Fruit fly (Drosophila melanogaster) whole organism, embryonic: ENCODE data around the gene SkpE.
A peak's percentile ranks its signal among the peaks of the same experiment; 100 is the strongest.

Experiments
- Ada2b ChIP-seq: fragments of 200-800 bp; sonication (Bioruptor generic); IDR thresholded peaks from 2 replicates; pipeline ENCODE4 v1.3.6; 2022; ENCODE audit warnings: missing biosample characterization, missing genetic modification characterization
- Awh ChIP-seq: fragments of 200-800 bp; sonication (Bioruptor generic); IDR thresholded peaks from 2 replicates; pipeline ENCODE4, ENCODE4 v1.3.6; 2022; ENCODE audit warnings: missing biosample characterization, missing genetic modification characterization
- C15 ChIP-seq: fragments of 200-800 bp; sonication (Bioruptor generic); IDR thresholded peaks from 3 replicates; pipeline ENCODE4 v1.3.6; 2022; ENCODE audit warnings: missing biosample characterization, missing genetic modification characterization
- CG10209 ChIP-seq: fragments of 200-800 bp; sonication (Bioruptor generic); optimal IDR thresholded peaks from 3 replicates; lab custom pipeline; 2017; ENCODE audit warnings: missing biosample characterization, mild to moderate bottlenecking, missing genetic modification characterization, missing genetic modification reagents
- CG10959 ChIP-seq: fragments of 200-800 bp; sonication (Bioruptor generic); IDR thresholded peaks from 2 replicates; pipeline ENCODE4 v1.3.6; 2022; ENCODE audit warnings: missing biosample characterization, missing genetic modification characterization
- CG10979 ChIP-seq: fragments of 200-800 bp; sonication (Bioruptor generic); optimal IDR thresholded peaks from 2 replicates; lab custom pipeline; 2018; ENCODE audit warnings: missing biosample characterization, mild to moderate bottlenecking, missing genetic modification characterization, moderate library complexity
- CG12236 ChIP-seq: fragments of 200-800 bp; sonication (Bioruptor generic); optimal IDR thresholded peaks from 2 replicates; lab custom pipeline; 2016; ENCODE audit warnings: missing biosample characterization, missing genetic modification characterization
- CG15011 ChIP-seq: fragments of 200-800 bp; sonication (Bioruptor generic); optimal IDR thresholded peaks from 3 replicates; lab custom pipeline; 2018; ENCODE audit warnings: missing biosample characterization, mild to moderate bottlenecking, missing genetic modification characterization
- CG17359 ChIP-seq: fragments of 200-800 bp; sonication (Bioruptor generic); optimal IDR thresholded peaks from 3 replicates; lab custom pipeline; 2018; ENCODE audit warnings: missing biosample characterization, mild to moderate bottlenecking, missing genetic modification characterization, moderate library complexity
- CG17385 ChIP-seq: fragments of 200-800 bp; sonication (Bioruptor generic); optimal IDR thresholded peaks from 3 replicates; lab custom pipeline; 2018; ENCODE audit warnings: missing biosample characterization, mild to moderate bottlenecking, missing genetic modification characterization
- CG2202 ChIP-seq: fragments of 200-800 bp; sonication (Bioruptor generic); optimal IDR thresholded peaks from 2 replicates; lab custom pipeline; 2018; ENCODE audit warnings: missing biosample characterization, mild to moderate bottlenecking, missing genetic modification characterization
- CG30403 ChIP-seq: fragments of 200-800 bp; sonication (Bioruptor generic); optimal IDR thresholded peaks from 3 replicates; lab custom pipeline; 2016; ENCODE audit warnings: missing biosample characterization, missing genetic modification characterization
- CG3281 ChIP-seq: fragments of 200-800 bp; sonication (Bioruptor generic); optimal IDR thresholded peaks from 3 replicates; lab custom pipeline; 2017; ENCODE audit warnings: missing biosample characterization, mild to moderate bottlenecking, missing genetic modification characterization
- CG34376 ChIP-seq: fragments of 200-800 bp; sonication (Bioruptor generic); optimal IDR thresholded peaks from 2 replicates; lab custom pipeline; 2018; ENCODE audit warnings: missing biosample characterization, mild to moderate bottlenecking, missing genetic modification characterization
- CG4617 ChIP-seq: fragments of 200-800 bp; sonication (Bioruptor generic); optimal IDR thresholded peaks from 3 replicates; lab custom pipeline; 2016; ENCODE audit warnings: missing biosample characterization, missing genetic modification characterization, borderline replicate concordance
- CG5953 ChIP-seq: fragments of 200-800 bp; sonication (Bioruptor generic); IDR thresholded peaks from 2 replicates; pipeline ENCODE4 v1.3.6; 2022; ENCODE audit warnings: missing biosample characterization, missing genetic modification characterization
- CG6175 ChIP-seq: fragments of 200-800 bp; sonication (Bioruptor generic); IDR thresholded peaks from 3 replicates; pipeline ENCODE4 v1.3.6; 2022; ENCODE audit warnings: missing biosample characterization, missing genetic modification characterization
- CG6854 ChIP-seq: fragments of 200-800 bp; sonication (Bioruptor generic); optimal IDR thresholded peaks from 3 replicates; lab custom pipeline; 2017; ENCODE audit warnings: missing biosample characterization, mild to moderate bottlenecking, missing genetic modification characterization
- CG7372 ChIP-seq: fragments of 200-800 bp; sonication (Bioruptor generic); IDR thresholded peaks from 2 replicates; pipeline ENCODE4 v1.3.6; 2022; ENCODE audit warnings: missing biosample characterization, missing genetic modification characterization
- CG7963 ChIP-seq: fragments of 200-800 bp; sonication (Bioruptor generic); IDR thresholded peaks from 3 replicates; pipeline ENCODE4 v1.3.6; 2022; ENCODE audit warnings: missing biosample characterization, missing genetic modification characterization; ENCODE audit not compliant: partially characterized antibody
- CG7987 ChIP-seq: fragments of 200-800 bp; sonication (Bioruptor generic); optimal IDR thresholded peaks from 2 replicates; lab custom pipeline; 2018; ENCODE audit warnings: missing biosample characterization, mild to moderate bottlenecking, missing genetic modification characterization, moderate library complexity
- CG8359 ChIP-seq: fragments of 200-800 bp; sonication (Bioruptor generic); optimal IDR thresholded peaks from 2 replicates; lab custom pipeline; 2017; ENCODE audit warnings: missing biosample characterization, mild to moderate bottlenecking, missing genetic modification characterization, borderline replicate concordance
- CG9876 ChIP-seq: fragments of 200-800 bp; sonication (Bioruptor generic); optimal IDR thresholded peaks from 2 replicates; lab custom pipeline; 2016; ENCODE audit warnings: missing biosample characterization, missing genetic modification characterization
- Dbx ChIP-seq: fragments of 200-800 bp; sonication (Bioruptor generic); IDR thresholded peaks from 3 replicates; pipeline ENCODE4 v1.3.6; 2022; ENCODE audit warnings: missing biosample characterization, missing genetic modification characterization
- Dek ChIP-seq: fragments of 200-800 bp; sonication (Bioruptor generic); optimal IDR thresholded peaks from 3 replicates; lab custom pipeline; 2019; ENCODE audit warnings: missing biosample characterization, mild to moderate bottlenecking, missing genetic modification characterization, moderate library complexity
- Dll ChIP-seq: fragments of 200-800 bp; sonication (Bioruptor generic); IDR thresholded peaks from 4 replicates; pipeline ENCODE4 v1.3.6; 2022; ENCODE audit warnings: missing biosample characterization, missing genetic modification characterization; ENCODE audit not compliant: partially characterized antibody
- Elba2 ChIP-seq: fragments of 200-800 bp; sonication (Bioruptor generic); optimal IDR thresholded peaks from 3 replicates; lab custom pipeline; 2016; ENCODE audit warnings: missing biosample characterization, missing genetic modification characterization
- Nf-YB ChIP-seq: fragments of 200-800 bp; sonication (Bioruptor generic); optimal IDR thresholded peaks from 3 replicates; lab custom pipeline; 2019; ENCODE audit warnings: missing biosample characterization, mild to moderate bottlenecking, missing genetic modification characterization, moderate library complexity
- Opbp ChIP-seq: fragments of 200-800 bp; sonication (Bioruptor generic); IDR thresholded peaks from 3 replicates; pipeline ENCODE4 v1.3.6; 2022; ENCODE audit warnings: missing biosample characterization, missing genetic modification characterization; ENCODE audit not compliant: partially characterized antibody
- Xrp1 ChIP-seq: fragments of 200-800 bp; sonication (Bioruptor generic); IDR thresholded peaks from 2 replicates; pipeline ENCODE4 v1.3.6; 2022; ENCODE audit warnings: missing biosample characterization, missing genetic modification characterization
- abd-A ChIP-seq: fragments of 200-800 bp; sonication (Bioruptor generic); optimal IDR thresholded peaks from 3 replicates; lab custom pipeline; 2019; ENCODE audit warnings: missing biosample characterization, mild to moderate bottlenecking, missing genetic modification characterization, moderate library complexity
- az2 ChIP-seq: fragments of 200-800 bp; sonication (Bioruptor generic); optimal IDR thresholded peaks from 3 replicates; lab custom pipeline; 2016; ENCODE audit warnings: missing biosample characterization, missing genetic modification characterization
- bigmax ChIP-seq: fragments of 200-800 bp; sonication (Bioruptor generic); optimal IDR thresholded peaks from 2 replicates; lab custom pipeline; 2018; ENCODE audit warnings: missing biosample characterization, mild to moderate bottlenecking, missing genetic modification characterization
- croc ChIP-seq: fragments of 200-800 bp; sonication (Bioruptor generic); conservative IDR thresholded peaks from 3 replicates; pipeline ENCODE4 v1.3.6; 2022; ENCODE audit warnings: missing biosample characterization, missing genetic modification characterization
- dpn ChIP-seq, 2 experiments: fragments of 200-800 bp; sonication (Bioruptor generic); optimal IDR thresholded peaks; 3 replicates each; lab custom pipeline; 2016; ENCODE audit warnings: missing biosample characterization in 2 of 2, missing genetic modification characterization in 2 of 2
- emc ChIP-seq: fragments of 200-800 bp; sonication (Bioruptor generic); optimal IDR thresholded peaks from 2 replicates; lab custom pipeline; 2016; ENCODE audit warnings: missing biosample characterization, missing genetic modification characterization
- fru ChIP-seq: fragments of >200 bp; optimal IDR thresholded peaks from 2 replicates; lab custom pipeline; 2017
- gfzf ChIP-seq: fragments of 200-800 bp; sonication (Bioruptor generic); optimal IDR thresholded peaks from 2 replicates; lab custom pipeline; 2016; ENCODE audit warnings: missing biosample characterization, mild to moderate bottlenecking, missing genetic modification characterization, moderate library complexity
- gt ChIP-seq: fragments of 200-800 bp; sonication (Bioruptor generic); IDR thresholded peaks from 2 replicates; pipeline ENCODE4 v1.3.6; 2022; ENCODE audit warnings: missing biosample characterization, missing genetic modification characterization
- jing ChIP-seq: fragments of 200-800 bp; sonication (Bioruptor generic); optimal IDR thresholded peaks from 2 replicates; lab custom pipeline; 2018; ENCODE audit warnings: missing biosample characterization, mild to moderate bottlenecking, missing genetic modification characterization
- kay ChIP-seq: fragments of 200-800 bp; sonication (Bioruptor generic); optimal IDR thresholded peaks from 2 replicates; lab custom pipeline; 2016; ENCODE audit warnings: missing biosample characterization, missing genetic modification characterization
- mam ChIP-seq: fragments of 200-800 bp; sonication (Bioruptor generic); optimal IDR thresholded peaks from 3 replicates; lab custom pipeline; 2016; ENCODE audit warnings: missing biosample characterization, missing genetic modification characterization
- pho ChIP-seq: fragments of 200-800 bp; sonication (Bioruptor generic); optimal IDR thresholded peaks from 2 replicates; lab custom pipeline; 2016; ENCODE audit warnings: missing biosample characterization, missing genetic modification characterization
- pita ChIP-seq: fragments of 200-800 bp; sonication (Bioruptor generic); optimal IDR thresholded peaks from 2 replicates; lab custom pipeline; 2017; ENCODE audit warnings: missing biosample characterization, mild to moderate bottlenecking, missing genetic modification characterization
- salm ChIP-seq: fragments of 200-800 bp; sonication (Bioruptor generic); optimal IDR thresholded peaks from 2 replicates; lab custom pipeline; 2018; ENCODE audit warnings: missing biosample characterization, mild to moderate bottlenecking, missing genetic modification characterization
- sens-2 ChIP-seq: fragments of 200-800 bp; sonication (Bioruptor generic); IDR thresholded peaks from 2 replicates; pipeline ENCODE4 v1.3.6; 2022; ENCODE audit warnings: missing biosample characterization, missing genetic modification characterization
- slou ChIP-seq: fragments of 200-800 bp; sonication (Bioruptor generic); optimal IDR thresholded peaks from 3 replicates; lab custom pipeline; 2016; ENCODE audit warnings: missing biosample characterization, missing genetic modification characterization
- tio ChIP-seq: fragments of 200-800 bp; sonication (Bioruptor generic); optimal IDR thresholded peaks from 2 replicates; lab custom pipeline; 2017; ENCODE audit warnings: missing biosample characterization, missing genetic modification characterization, inconsistent platforms
- unpg ChIP-seq: fragments of 200-800 bp; sonication (Bioruptor generic); optimal IDR thresholded peaks from 3 replicates; lab custom pipeline; 2018; ENCODE audit warnings: missing biosample characterization, mild to moderate bottlenecking, missing genetic modification characterization, moderate library complexity
- vfl ChIP-seq: fragments of 200-800 bp; sonication (Bioruptor generic); optimal IDR thresholded peaks from 2 replicates; lab custom pipeline; 2016; ENCODE audit warnings: missing biosample characterization, missing genetic modification characterization

SkpE gene

DNA sequence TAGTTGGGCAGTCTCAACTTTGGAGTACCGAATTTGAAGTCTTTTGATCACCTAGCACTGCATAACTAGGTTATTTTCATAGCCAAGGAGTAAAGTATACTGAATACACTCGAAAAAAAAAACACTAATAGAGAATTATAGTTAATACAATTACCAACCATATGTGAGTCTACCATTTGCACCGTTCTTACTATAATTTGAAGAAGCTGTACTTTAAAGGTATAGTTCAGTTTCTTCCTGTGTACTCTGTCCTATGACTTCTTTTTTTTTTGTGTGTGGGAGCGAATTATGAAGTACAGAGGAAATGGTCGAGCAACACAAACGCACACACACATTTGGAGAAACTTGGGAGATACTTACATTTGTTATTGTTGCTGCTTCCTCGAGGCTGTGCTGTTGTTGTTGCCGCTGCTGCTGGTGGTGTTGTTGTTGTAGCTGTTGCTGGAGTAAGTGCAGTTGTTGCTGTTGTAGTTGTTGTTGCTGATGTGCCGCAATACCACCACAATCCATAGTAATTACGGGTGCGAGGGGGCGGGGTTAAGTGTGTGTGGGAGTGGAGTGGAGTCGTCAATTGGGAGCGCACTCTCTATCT is 26.7 kb upstream of the SkpE start (continued):
- TF ChIP-seq CG4617 (GFP tag; lab: Kevin White, UChicago), result peak; percentile 81
- TF ChIP-seq CG2202, result peak; percentile 88
- peak; percentile 86 for TF ChIP-seq Ada2b (GFP tag; lab: Robert Waterston, UW)
- peak; percentile 83 for TF ChIP-seq sens-2 (GFP tag; lab: Robert Waterston, UW)
- peak; percentile 85 for TF ChIP-seq salm (tag; lab: Kevin White, UChicago)
- peak; percentile 82 for TF ChIP-seq Elba2
- TF ChIP-seq CG8359, result peak; percentile 81
- peak; percentile 80 for TF ChIP-seq kay
- TF ChIP-seq Dek (tag; lab: Kevin White, UChicago), result peak; percentile 78
- TF ChIP-seq pita (GFP tag; lab: Kevin White, UChicago), result no peak
- peak; percentile 95 for TF ChIP-seq CG17359 (tag; lab: Kevin White, UChicago)
- TF ChIP-seq Dll (GFP tag; lab: Robert Waterston, UW), result no peak
- TF ChIP-seq dpn (GFP tag; optimal IDR thresholded peaks at IDR 0.05; lab: Kevin White, UChicago), result peak; percentile 89 to 91
- no peak for TF ChIP-seq jing (GFP tag; lab: Kevin White, UChicago)
- TF ChIP-seq CG30403 (GFP tag; lab: Kevin White, UChicago), result peak; percentile 93
- peak; percentile 90 for TF ChIP-seq croc (GFP tag; lab: Robert Waterston, UW)
- peak; percentile 28; the same call in 1 of the 3 replicates for TF ChIP-seq CG6175 (GFP tag; lab: Robert Waterston, UW)
- TF ChIP-seq abd-A (tag; lab: Kevin White, UChicago), result no peak
- TF ChIP-seq CG12236 (GFP tag; lab: Kevin White, UChicago), result peak; percentile 91
- TF ChIP-seq CG7963 (GFP tag; lab: Robert Waterston, UW), result no peak
- peak; percentile 66 for TF ChIP-seq emc
- TF ChIP-seq gfzf (GFP tag; lab: Kevin White, UChicago), result no peak
- TF ChIP-seq CG7987 (GFP tag; lab: Kevin White, UChicago), result peak; percentile 43
- TF ChIP-seq Opbp, result no peak
- TF ChIP-seq CG3281, result peak; percentile 63
- peak; percentile 47 for TF ChIP-seq vfl (GFP tag; lab: Kevin White, UChicago)
- peak; percentile 72 for TF ChIP-seq Nf-YB (GFP tag; lab: Kevin White, UChicago)
- peak; percentile 85 for TF ChIP-seq Awh (GFP tag; lab: Robert Waterston, UW)
- TF ChIP-seq CG17385 (GFP tag; lab: Kevin White, UChicago), result peak; percentile 84
- peak; percentile 85 for TF ChIP-seq CG5953 (GFP tag; lab: Robert Waterston, UW)
- peak; percentile 97 for TF ChIP-seq CG10979 (tag; lab: Kevin White, UChicago)
- TF ChIP-seq CG6854 (GFP tag; lab: Kevin White, UChicago), result peak; percentile 51
- TF ChIP-seq CG9876, result peak; percentile 81
- TF ChIP-seq CG10209 (GFP tag; lab: Kevin White, UChicago), result peak; percentile 92
- TF ChIP-seq gt (GFP tag; lab: Robert Waterston, UW), result peak; percentile 71; the same call in 1 of the 2 replicates
- no peak for TF ChIP-seq fru (lab: Kevin White, UChicago)
- TF ChIP-seq mam (GFP tag; lab: Kevin White, UChicago), result peak; percentile 83
- no peak for TF ChIP-seq Dbx
- peak; percentile 94 for TF ChIP-seq CG10959
- peak; percentile 69 for TF ChIP-seq CG7372
- TF ChIP-seq bigmax (GFP tag; lab: Kevin White, UChicago), result no peak
- peak; percentile 96 for TF ChIP-seq az2
- no peak for TF ChIP-seq tio
- TF ChIP-seq CG34376 (GFP tag; lab: Kevin White, UChicago), result no peak
- TF ChIP-seq pho, result peak; percentile 65
- peak; percentile 95 for TF ChIP-seq Xrp1
- TF ChIP-seq slou (GFP tag; lab: Kevin White, UChicago), result peak; percentile 71
- no peak; the same call in 2 of the 3 replicates for TF ChIP-seq C15 (GFP tag; lab: Robert Waterston, UW)
- no peak for TF ChIP-seq CG15011
- peak; percentile 94 for TF ChIP-seq unpg
